Fruit fly (Drosophila melanogaster) whole organism, adult: Measurements from ENCODE around the gene CG5888.

Experiments
- CG12768 ChIP-seq: fragments of 200-800 bp; sonication (Bioruptor generic); optimal IDR thresholded peaks from 2 replicates; lab custom pipeline; 2017; ENCODE audit warnings: missing biosample characterization, missing genetic modification characterization, mild to moderate bottlenecking, moderate library complexity, missing genetic modification reagents
- CG1620 ChIP-seq: fragments of 200-800 bp; sonication (Bioruptor generic); optimal IDR thresholded peaks from 2 replicates; lab custom pipeline; 2016; ENCODE audit warnings: missing biosample characterization, missing genetic modification characterization
- CG33017 ChIP-seq: fragments of 200-800 bp; sonication (Bioruptor generic); optimal IDR thresholded peaks from 2 replicates; lab custom pipeline; 2018; ENCODE audit warnings: missing biosample characterization, mild to moderate bottlenecking, missing genetic modification characterization, moderate library complexity
- CG7045 ChIP-seq: fragments of 200-800 bp; sonication (Bioruptor generic); optimal IDR thresholded peaks from 2 replicates; lab custom pipeline; 2017; ENCODE audit warnings: missing biosample characterization, mild to moderate bottlenecking, missing genetic modification characterization
- Crg-1 ChIP-seq: fragments of 200-800 bp; sonication (Bioruptor generic); optimal IDR thresholded peaks from 2 replicates; lab custom pipeline; 2016; ENCODE audit warnings: missing biosample characterization, missing genetic modification characterization
- Hr96 ChIP-seq: fragments of 200-800 bp; sonication (Bioruptor generic); optimal IDR thresholded peaks from 2 replicates; lab custom pipeline; 2016; ENCODE audit warnings: missing biosample characterization, missing genetic modification characterization
- Mnt ChIP-seq: fragments of 200-800 bp; sonication (Bioruptor generic); optimal IDR thresholded peaks from 2 replicates; lab custom pipeline; 2016; ENCODE audit warnings: missing biosample characterization, mild to moderate bottlenecking, missing genetic modification characterization
- bab1 ChIP-seq: fragments of 200-800 bp; sonication (Bioruptor generic); optimal IDR thresholded peaks from 3 replicates; lab custom pipeline; 2019; ENCODE audit warnings: missing biosample characterization, mild to moderate bottlenecking, missing genetic modification characterization, moderate library complexity
- kay ChIP-seq: fragments of 200-800 bp; sonication (Bioruptor generic); peaks from one replicate; lab custom pipeline; 2016; ENCODE audit warnings: missing biosample characterization, missing genetic modification characterization, borderline replicate concordance
- pad ChIP-seq: fragments of 200-800 bp; sonication (Bioruptor generic); optimal IDR thresholded peaks from 3 replicates; lab custom pipeline; 2017; ENCODE audit warnings: missing biosample characterization, missing genetic modification characterization, mild to moderate bottlenecking, moderate library complexity, missing genetic modification reagents

dm6 chr2L:16491752-16492616 lies 43.7 kb upstream of the CG5888 start:
- no peak for TF ChIP-seq pad (GFP tag; lab: Kevin White, UChicago)
- TF ChIP-seq kay (GFP tag; lab: Kevin White, UChicago) = no peak
- no peak for TF ChIP-seq Hr96 (GFP tag; lab: Kevin White, UChicago)
- no peak for TF ChIP-seq Mnt (GFP tag; lab: Kevin White, UChicago)
- TF ChIP-seq CG7045 = no peak
- TF ChIP-seq CG1620 (GFP tag; lab: Kevin White, UChicago) = no peak
- TF ChIP-seq CG33017 = no peak
- no peak for TF ChIP-seq bab1 (GFP tag; lab: Kevin White, UChicago)
- no peak for TF ChIP-seq CG12768 (GFP tag; lab: Kevin White, UChicago)
- TF ChIP-seq Crg-1 (GFP tag; lab: Kevin White, UChicago) = no peak
